Fruit fly (Drosophila melanogaster) whole organism: ENCODE data around the gene CG5191.

ENCODE experiments used
- CG8478 ChIP-seq: fragments of >200 bp; optimal IDR thresholded peaks from 2 replicates; lab custom pipeline; 2018; ENCODE audit warnings: inconsistent platforms
- EcR ChIP-seq, 2 experiments: fragments of >200 bp; optimal IDR thresholded peaks; 2 replicates each; lab custom pipeline; 2017; ENCODE audit warnings: missing biosample characterization in 2 of 2, missing genetic modification characterization in 2 of 2, missing genetic modification reagents in 2 of 2
- pan ChIP-seq: fragments of >200 bp; optimal IDR thresholded peaks from 2 replicates; lab custom pipeline; 2017
- usp ChIP-seq: fragments of >200 bp; optimal IDR thresholded peaks from 2 replicates; lab custom pipeline; 2017; ENCODE audit warnings: missing biosample characterization, missing genetic modification characterization, mixed read lengths

DNA sequence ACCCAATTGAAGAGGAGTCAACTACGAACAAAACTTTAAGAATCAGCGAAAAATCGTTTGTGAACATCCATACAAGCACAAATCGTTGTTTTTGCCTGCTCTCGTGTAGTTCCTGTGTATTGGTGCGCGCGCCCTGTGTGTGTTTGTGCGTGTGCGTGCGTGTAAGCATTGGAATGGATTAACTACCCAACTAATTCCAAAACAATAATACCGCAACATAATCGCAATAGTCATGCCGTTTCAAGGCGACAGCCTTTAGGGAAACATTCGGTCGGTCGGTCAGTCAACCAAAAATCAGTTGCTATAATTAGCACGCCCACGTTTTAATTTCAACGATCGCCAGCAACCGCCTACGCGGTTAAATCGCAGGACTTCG, 32.8 kb downstream of the CG5191 start:
- TF ChIP-seq EcR (GFP tag; optimal IDR thresholded peaks at IDR 0.05; lab: Kevin White, UChicago) = no peak
- no peak for TF ChIP-seq CG8478 (lab: Kevin White, UChicago)
- no peak for TF ChIP-seq usp (GFP tag; lab: Kevin White, UChicago)
- TF ChIP-seq pan (lab: Kevin White, UChicago) = no peak
